Worm (Caenorhabditis elegans) whole organism, young adult: ENCODE measurements around the gene F22E5.2.
"Not testable (repeated sequence)": the region's sequence is repeated elsewhere in the genome, so short reads cannot be mapped to it uniquely, and the experiment has no call there.

Source experiments
- B0019.2 ChIP-seq: fragments of 200-800 bp; sonication (Bioruptor generic); conservative IDR thresholded peaks from 2 replicates; pipeline ENCODE4 v1.3.6; 2022; ENCODE audit warnings: missing genetic modification reagents, missing genetic modification characterization, missing compliant biosample characterization
- B0261.1 ChIP-seq: sonication (generic microtip); optimal IDR thresholded peaks from 2 replicates; lab custom pipeline; 2016; ENCODE audit warnings: mild to moderate bottlenecking, missing genetic modification characterization, moderate library complexity, missing compliant biosample characterization
- C06A6.2 ChIP-seq: fragments of 200-800 bp; sonication (Bioruptor generic); conservative IDR thresholded peaks from 2 replicates; pipeline ENCODE4 v1.3.6; 2022; ENCODE audit warnings: missing genetic modification characterization, missing compliant biosample characterization
- D2030.7 ChIP-seq: fragments of 200-800 bp; sonication (Bioruptor generic); IDR thresholded peaks from 2 replicates; pipeline ENCODE4 v1.3.6; 2022; ENCODE audit warnings: missing genetic modification reagents, missing genetic modification characterization, missing compliant biosample characterization
- F33H1.4 ChIP-seq: fragments of 200-800 bp; sonication (Bioruptor generic); IDR thresholded peaks from 2 replicates; pipeline ENCODE4 v1.3.6; 2022; ENCODE audit warnings: missing genetic modification reagents, missing genetic modification characterization, missing compliant biosample characterization
- F37B4.10 ChIP-seq: fragments of 200-800 bp; sonication (Bioruptor generic); IDR thresholded peaks from 2 replicates; pipeline ENCODE4 v1.3.6; 2022; ENCODE audit warnings: missing genetic modification characterization, missing compliant biosample characterization
- F39B2.1 ChIP-seq: fragments of 200-800 bp; sonication (Bioruptor generic); IDR thresholded peaks from 2 replicates; pipeline ENCODE4 v1.3.6; 2022; ENCODE audit warnings: missing genetic modification reagents, missing genetic modification characterization, missing compliant biosample characterization
- F49E8.2 ChIP-seq: sonication (generic microtip); optimal IDR thresholded peaks from 3 replicates; lab custom pipeline; 2017; ENCODE audit warnings: missing genetic modification characterization, mild to moderate bottlenecking, missing compliant biosample characterization, antibody characterized with exemption, moderate library complexity; ENCODE audit not compliant: insufficient read depth
- K11D2.4 ChIP-seq: fragments of 200-800 bp; sonication (Bioruptor generic); IDR thresholded peaks from 2 replicates; pipeline ENCODE4 v1.3.6; 2022; ENCODE audit warnings: missing genetic modification reagents, missing genetic modification characterization, missing compliant biosample characterization
- K12H6.12 ChIP-seq: fragments of 200-800 bp; sonication (Bioruptor generic); optimal IDR thresholded peaks from 2 replicates; lab custom pipeline; 2018; ENCODE audit warnings: mild to moderate bottlenecking, missing genetic modification characterization, missing compliant biosample characterization
- T07F8.4 ChIP-seq: sonication (generic microtip); optimal IDR thresholded peaks from 2 replicates; lab custom pipeline; 2016; ENCODE audit warnings: mild to moderate bottlenecking, missing genetic modification characterization, moderate library complexity, missing compliant biosample characterization
- Y53G8AR.9 ChIP-seq: fragments of 200-800 bp; sonication (Bioruptor generic); conservative IDR thresholded peaks from 2 replicates; pipeline ENCODE4 v1.3.6; 2022; ENCODE audit warnings: missing genetic modification reagents, missing genetic modification characterization, missing compliant biosample characterization
- ZK185.1 ChIP-seq: sonication (generic microtip); optimal IDR thresholded peaks from 2 replicates; lab custom pipeline; 2016; ENCODE audit warnings: mild to moderate bottlenecking, missing genetic modification characterization, missing compliant biosample characterization; ENCODE audit not compliant: poor library complexity, severe bottlenecking
- aptf-2 ChIP-seq: fragments of 200-800 bp; sonication (Bioruptor generic); conservative IDR thresholded peaks from 2 replicates; pipeline ENCODE4 v1.3.6; 2022; ENCODE audit warnings: missing genetic modification reagents, missing genetic modification characterization, missing compliant biosample characterization
- aptf-3 ChIP-seq: fragments of 200-800 bp; sonication (Bioruptor generic); IDR thresholded peaks from 2 replicates; pipeline ENCODE4 v1.3.6; 2022; ENCODE audit warnings: missing genetic modification characterization, missing compliant biosample characterization
- atf-7 ChIP-seq: sonication (generic microtip); optimal IDR thresholded peaks from 2 replicates; lab custom pipeline; 2017; ENCODE audit warnings: mild to moderate bottlenecking, missing genetic modification characterization, missing compliant biosample characterization
- attf-3 ChIP-seq: fragments of 200-800 bp; sonication (Bioruptor generic); conservative IDR thresholded peaks from 2 replicates; pipeline ENCODE4 v1.3.6; 2022; ENCODE audit warnings: missing genetic modification reagents, missing genetic modification characterization, missing compliant biosample characterization
- attf-5 ChIP-seq: fragments of 200-800 bp; sonication (Bioruptor generic); optimal IDR thresholded peaks from 2 replicates; lab custom pipeline; 2018; ENCODE audit warnings: mild to moderate bottlenecking, missing genetic modification characterization, missing compliant biosample characterization
- bed-2 ChIP-seq: fragments of 200-800 bp; sonication (Bioruptor generic); IDR thresholded peaks from 2 replicates; pipeline ENCODE4 v1.3.6; 2022; ENCODE audit warnings: missing genetic modification reagents, missing genetic modification characterization, missing compliant biosample characterization
- ceh-40 ChIP-seq: fragments of 200-800 bp; sonication (Bioruptor generic); IDR thresholded peaks from 2 replicates; pipeline ENCODE4 v1.3.6; 2022; ENCODE audit warnings: missing genetic modification characterization, missing compliant biosample characterization
- ceh-58 ChIP-seq: fragments of 200-800 bp; sonication (Bioruptor generic); IDR thresholded peaks from 2 replicates; pipeline ENCODE4 v1.3.6; 2022; ENCODE audit warnings: missing genetic modification characterization, missing compliant biosample characterization
- chd-7 ChIP-seq: sonication (generic microtip); optimal IDR thresholded peaks from 2 replicates; lab custom pipeline; 2016; ENCODE audit warnings: mild to moderate bottlenecking, missing genetic modification characterization, moderate library complexity, missing compliant biosample characterization
- fkh-3 ChIP-seq: sonication (generic microtip); optimal IDR thresholded peaks from 2 replicates; lab custom pipeline; 2016; ENCODE audit warnings: mild to moderate bottlenecking, missing genetic modification characterization, missing compliant biosample characterization
- him-1 ChIP-seq: sonication (generic microtip); optimal IDR thresholded peaks from 2 replicates; lab custom pipeline; 2016; ENCODE audit warnings: missing genotype, missing genetic modification reagents, missing genetic modification characterization, missing compliant biosample characterization
- hmg-20 ChIP-seq: fragments of 200-800 bp; sonication (Bioruptor generic); IDR thresholded peaks from 2 replicates; pipeline ENCODE4 v1.3.6; 2022; ENCODE audit warnings: missing genetic modification reagents, missing genetic modification characterization, missing compliant biosample characterization
- lin-35 ChIP-seq, 3 experiments: fragments of 150-350 bp in 2 of 3; sonication (generic microtip) in 1 of 3; optimal IDR thresholded peaks; 2 replicates each; lab custom pipeline; 2014 to 2018; ENCODE audit warnings: missing biosample characterization in 3 of 3, missing genetic modification characterization in 3 of 3, missing genetic modification reagents in 3 of 3
- lin-54 ChIP-seq: fragments of 200-800 bp; sonication (Bioruptor generic); optimal IDR thresholded peaks from 2 replicates; lab custom pipeline; 2018; ENCODE audit warnings: mild to moderate bottlenecking, missing genetic modification characterization, missing compliant biosample characterization
- madf-3 ChIP-seq: fragments of 200-800 bp; sonication (Bioruptor generic); IDR thresholded peaks from 2 replicates; pipeline ENCODE4 v1.3.6; 2022; ENCODE audit warnings: missing genetic modification reagents, missing genetic modification characterization, missing compliant biosample characterization
- mxl-1 ChIP-seq: sonication (generic microtip); optimal IDR thresholded peaks from 2 replicates; lab custom pipeline; 2016; ENCODE audit warnings: missing genetic modification characterization, missing compliant biosample characterization
- nfya-1 ChIP-seq: sonication (generic microtip); optimal IDR thresholded peaks from 2 replicates; lab custom pipeline; 2017; ENCODE audit warnings: antibody characterized with exemption, missing compliant biosample characterization, missing genetic modification characterization, borderline replicate concordance; ENCODE audit not compliant: insufficient read depth
- nfyb-1 ChIP-seq: fragments of 200-800 bp; sonication (Bioruptor generic); IDR thresholded peaks from 2 replicates; pipeline ENCODE4 v1.3.6; 2022; ENCODE audit warnings: missing genetic modification reagents, missing genetic modification characterization, missing compliant biosample characterization
- nhr-120 ChIP-seq: fragments of 200-800 bp; sonication (Bioruptor generic); IDR thresholded peaks from 2 replicates; pipeline ENCODE4 v1.3.6; 2022; ENCODE audit warnings: missing genetic modification characterization, missing compliant biosample characterization
- nhr-179 ChIP-seq: sonication (generic microtip); optimal IDR thresholded peaks from 2 replicates; lab custom pipeline; 2016; ENCODE audit warnings: mild to moderate bottlenecking, missing genetic modification characterization, missing compliant biosample characterization
- nhr-80 ChIP-seq: sonication (generic microtip); optimal IDR thresholded peaks from 2 replicates; lab custom pipeline; 2016; ENCODE audit warnings: missing genetic modification characterization, missing compliant biosample characterization
- nhr-90 ChIP-seq: sonication (generic microtip); optimal IDR thresholded peaks from 2 replicates; lab custom pipeline; 2016; ENCODE audit warnings: missing genotype, mild to moderate bottlenecking, missing genetic modification characterization, missing compliant biosample characterization
- repo-1 ChIP-seq: sonication (generic microtip); optimal IDR thresholded peaks from 2 replicates; lab custom pipeline; 2017; ENCODE audit warnings: mild to moderate bottlenecking, missing genetic modification characterization, missing compliant biosample characterization
- snpc-4 ChIP-seq, 5 experiments: fragments of 150-350 bp in 1 of 5; sonication (generic microtip) in 4 of 5; optimal IDR thresholded peaks; 2 replicates each; lab custom pipeline; 2014 to 2018; ENCODE audit warnings: missing genetic modification characterization in 5 of 5, missing biosample characterization in 3 of 5, antibody characterized with exemption in 2 of 5, mild to moderate bottlenecking in 2 of 5, missing compliant biosample characterization in 2 of 5, missing genotype in 2 of 5, moderate library complexity in 2 of 5, missing genetic modification reagents in 1 of 5
- tbp1 ChIP-seq: fragments of 200-800 bp; sonication (Bioruptor generic); optimal IDR thresholded peaks from 2 replicates; lab custom pipeline; 2018; ENCODE audit warnings: mild to moderate bottlenecking, missing genetic modification characterization, missing compliant biosample characterization
- unc-130 ChIP-seq: sonication (generic microtip); optimal IDR thresholded peaks from 2 replicates; lab custom pipeline; 2016; ENCODE audit warnings: missing genetic modification reagents, missing genetic modification characterization, missing compliant biosample characterization
- xnd-1 ChIP-seq: sonication (generic microtip); optimal IDR thresholded peaks from 2 replicates; lab custom pipeline; 2016; ENCODE audit warnings: missing genotype, missing genetic modification reagents, missing genetic modification characterization, missing compliant biosample characterization
- ztf-18 ChIP-seq: sonication (generic microtip); optimal IDR thresholded peaks from 2 replicates; lab custom pipeline; 2016; ENCODE audit warnings: missing genotype, mild to moderate bottlenecking, missing genetic modification characterization, missing compliant biosample characterization
- ztf-25 ChIP-seq: fragments of 200-800 bp; sonication (Bioruptor generic); IDR thresholded peaks from 2 replicates; pipeline ENCODE4 v1.3.6; 2022; ENCODE audit warnings: missing genetic modification reagents, missing genetic modification characterization, missing compliant biosample characterization
- ztf-3 ChIP-seq: fragments of 200-800 bp; sonication (Bioruptor generic); optimal IDR thresholded peaks from 2 replicates; lab custom pipeline; 2018; ENCODE audit warnings: mild to moderate bottlenecking, missing genetic modification characterization, missing compliant biosample characterization

F22E5.2 gene

DNA sequence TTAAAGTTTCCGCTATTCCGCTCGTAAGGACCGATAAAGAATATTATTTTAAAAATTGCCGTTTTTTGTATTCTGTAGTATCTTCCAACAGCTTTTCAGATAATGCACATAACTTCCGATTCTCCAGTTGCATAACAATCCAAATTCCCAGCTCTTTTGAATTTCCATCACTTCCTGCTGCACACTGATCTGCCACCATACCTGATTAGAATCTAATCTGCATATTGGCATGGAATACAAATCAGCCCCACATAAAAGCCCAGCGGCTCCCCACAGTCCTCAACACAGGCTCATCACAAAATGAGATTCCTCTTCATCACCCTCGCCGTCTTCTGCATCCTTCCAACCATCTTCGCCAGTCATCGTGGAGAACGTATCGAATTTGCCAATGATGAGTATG, 23.4 kb downstream of the F22E5.2 start, which contains the start of gene nspf-2:
Gene nspf-2, plus strand, starts transcription at position 301 of the 400 bp plus-strand sequence.
- not testable (repeated sequence) for TF ChIP-seq T07F8.4 (tag; lab: Kevin White, UChicago); ztf-3 (GFP tag; lab: Kevin White, UChicago); lin-54 (GFP tag; lab: Kevin White, UChicago)

DNA sequence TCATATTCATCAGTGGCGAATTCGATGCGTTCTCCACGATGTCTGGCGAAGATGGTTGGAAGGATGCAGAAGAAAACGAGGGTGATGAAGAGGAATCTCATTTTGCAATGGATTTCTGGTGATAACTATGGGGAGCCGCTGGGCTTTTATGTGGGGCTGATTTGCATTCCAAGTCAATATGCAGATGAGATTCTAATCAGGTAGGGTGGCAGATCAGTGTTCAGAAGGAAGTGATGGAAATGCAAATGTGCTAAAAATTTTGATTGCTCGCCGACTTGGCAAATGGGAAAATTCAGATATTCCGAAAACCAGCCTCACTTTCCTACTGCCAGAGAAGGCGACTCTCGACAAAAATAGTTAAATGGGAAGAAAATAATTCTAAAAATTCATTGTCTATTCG, 24.9 kb downstream of the F22E5.2 start, which contains the start of gene nspf-3:
Gene nspf-3, minus strand, starts transcription at position 101 of the 400 bp plus-strand sequence.
- TF ChIP-seq nhr-179 (no peak), nhr-120 (GFP tag; lab: Robert Waterston, UW) (no peak), K12H6.12 (no peak), F33H1.4 (GFP tag; lab: Robert Waterston, UW) (no peak), snpc-4 (GFP tag; optimal IDR thresholded peaks at IDR 0.05; lab: Kevin White, UChicago) (no peak), snpc-4 (tag; optimal IDR thresholded peaks at IDR 0.05; lab: Kevin White, UChicago) (no peak), hmg-20 (GFP tag; lab: Robert Waterston, UW) (no peak), ztf-18 (tag; lab: Kevin White, UChicago) (no peak), ztf-25 (GFP tag; lab: Robert Waterston, UW) (no peak), repo-1 (no peak), K11D2.4 (GFP tag; lab: Robert Waterston, UW) (no peak), xnd-1 (no peak), chd-7 (tag; lab: Kevin White, UChicago) (no peak), atf-7 (tag; lab: Kevin White, UChicago) (no peak), nhr-80 (tag; lab: Kevin White, UChicago) (no peak), unc-130 (GFP tag; lab: Kevin White, UChicago) (no peak), C06A6.2 (GFP tag; lab: Robert Waterston, UW) (no peak), aptf-3 (GFP tag; lab: Robert Waterston, UW) (no peak), F49E8.2 (tag; lab: Kevin White, UChicago) (no peak)

DNA sequence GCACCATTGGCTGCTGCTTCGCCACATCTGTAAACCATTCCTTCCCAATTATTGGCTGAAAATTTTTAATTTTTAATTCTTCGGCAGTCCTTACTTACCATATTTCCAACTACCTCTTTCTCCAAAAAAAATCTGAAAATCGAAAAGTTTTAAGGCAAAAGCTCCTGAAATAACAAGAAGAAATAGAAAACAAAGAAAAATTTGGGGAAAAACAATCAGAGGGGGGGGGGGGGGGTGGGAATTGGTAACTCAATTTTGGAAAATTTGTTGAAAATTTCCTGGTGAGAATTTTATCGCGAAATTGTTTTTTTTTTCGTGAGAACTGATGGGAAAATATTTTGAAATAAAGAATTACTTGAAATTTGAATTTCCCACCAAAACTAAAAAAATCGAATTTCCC, 27.3 kb downstream of the F22E5.2 start, which contains the start of gene set-11:
Gene set-11, minus strand, starts transcription at position 101 of the 400 bp plus-strand sequence.
- TF ChIP-seq bed-2 (GFP tag; lab: Robert Waterston, UW) (no peak), nhr-179 (no peak), attf-3 (GFP tag; lab: Robert Waterston, UW) (no peak), madf-3 (GFP tag; lab: Robert Waterston, UW) (no peak), D2030.7 (GFP tag; lab: Robert Waterston, UW) (no peak), ceh-40 (GFP tag; lab: Robert Waterston, UW) (no peak), lin-35 (GFP tag; optimal IDR thresholded peaks at IDR 0.05; lab: Kevin White, UChicago) (no peak), nhr-90 (tag; lab: Kevin White, UChicago) (no peak), aptf-3 (GFP tag; lab: Robert Waterston, UW) (no peak), aptf-2 (no peak), ZK185.1 (tag; lab: Kevin White, UChicago) (no peak), mxl-1 (tag; lab: Kevin White, UChicago) (no peak), Y53G8AR.9 (GFP tag; lab: Robert Waterston, UW) (no peak), fkh-3 (tag; lab: Kevin White, UChicago) (no peak)

DNA sequence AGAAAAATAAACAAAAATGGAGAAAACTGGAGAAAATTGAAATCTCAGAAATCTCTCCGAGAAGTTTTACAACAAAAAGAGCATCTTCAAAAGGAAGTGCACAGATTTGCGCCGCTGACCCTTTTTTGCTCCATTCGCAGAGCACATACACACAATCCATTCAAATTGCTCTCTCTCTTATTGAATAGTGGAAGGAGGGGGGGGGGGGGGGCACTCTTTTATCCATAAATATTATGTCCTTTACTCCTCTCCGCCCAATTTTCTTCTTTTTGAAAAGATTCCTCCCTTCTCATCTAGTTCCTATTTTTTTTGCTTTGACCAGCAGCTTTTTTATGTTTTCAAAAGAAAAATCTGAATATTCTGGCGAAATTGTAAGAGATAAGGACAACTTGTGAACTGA, 29.9 kb downstream of the F22E5.2 start:
- no peak for TF ChIP-seq nfyb-1 (GFP tag; lab: Robert Waterston, UW)
- no peak for TF ChIP-seq Y53G8AR.9 (GFP tag; lab: Robert Waterston, UW)
- no peak for TF ChIP-seq repo-1
- TF ChIP-seq ztf-25 (GFP tag; lab: Robert Waterston, UW): no peak
- no peak for TF ChIP-seq B0261.1 (tag; lab: Kevin White, UChicago)
- TF ChIP-seq madf-3 (GFP tag; lab: Robert Waterston, UW): no peak
- no peak for TF ChIP-seq nfya-1 (tag; lab: Kevin White, UChicago)
- TF ChIP-seq him-1: no peak
- no peak for TF ChIP-seq B0019.2 (GFP tag; lab: Robert Waterston, UW)
- TF ChIP-seq F37B4.10: no peak
- TF ChIP-seq ceh-58: no peak
- no peak for TF ChIP-seq ceh-40 (GFP tag; lab: Robert Waterston, UW)
- TF ChIP-seq F39B2.1 (GFP tag; lab: Robert Waterston, UW): no peak
- no peak for TF ChIP-seq tbp1 (GFP tag; lab: Kevin White, UChicago)
- TF ChIP-seq attf-5 (GFP tag; lab: Kevin White, UChicago): no peak
